Worm (Caenorhabditis elegans): ENCODE measurements around the gene Y38H6A.1.

- TF ChIP-seq unc-55 (GFP tag; optimal IDR thresholded peaks at IDR 0.05), result no peak
- TF ChIP-seq hlh-15 (tag; optimal IDR thresholded peaks at IDR 0.05), result no peak
- TF ChIP-seq elt-2 (tag; optimal IDR thresholded peaks at IDR 0.05), result no peak
- TF ChIP-seq F13H6.1 (tag; optimal IDR thresholded peaks at IDR 0.05), result no peak
- no peak for TF ChIP-seq ceh-31 (tag; optimal IDR thresholded peaks at IDR 0.05)
- TF ChIP-seq hlh-13 (GFP tag; optimal IDR thresholded peaks at IDR 0.05), result no peak
- TF ChIP-seq pha-4 (tag; optimal IDR thresholded peaks at IDR 0.05), result no peak
- TF ChIP-seq nhr-11 (tag; optimal IDR thresholded peaks at IDR 0.05), result no peak
- no peak for TF ChIP-seq ceh-6 (GFP tag; optimal IDR thresholded peaks at IDR 0.05)
- no peak for TF ChIP-seq nfya-1 (tag; optimal IDR thresholded peaks at IDR 0.05)
- TF ChIP-seq ceh-48 (tag; optimal IDR thresholded peaks at IDR 0.05), result no peak
- TF ChIP-seq ceh-14 (tag; optimal IDR thresholded peaks at IDR 0.05), result no peak
These were observed 22.1 kb downstream of the Y38H6A.1 start for ce11 chrV:20347625-20348024.

Data from whole organism, late embryonic.